Comparison of ENCODE assay signal across 1 worm cellular context in the genomic region with DNA sequence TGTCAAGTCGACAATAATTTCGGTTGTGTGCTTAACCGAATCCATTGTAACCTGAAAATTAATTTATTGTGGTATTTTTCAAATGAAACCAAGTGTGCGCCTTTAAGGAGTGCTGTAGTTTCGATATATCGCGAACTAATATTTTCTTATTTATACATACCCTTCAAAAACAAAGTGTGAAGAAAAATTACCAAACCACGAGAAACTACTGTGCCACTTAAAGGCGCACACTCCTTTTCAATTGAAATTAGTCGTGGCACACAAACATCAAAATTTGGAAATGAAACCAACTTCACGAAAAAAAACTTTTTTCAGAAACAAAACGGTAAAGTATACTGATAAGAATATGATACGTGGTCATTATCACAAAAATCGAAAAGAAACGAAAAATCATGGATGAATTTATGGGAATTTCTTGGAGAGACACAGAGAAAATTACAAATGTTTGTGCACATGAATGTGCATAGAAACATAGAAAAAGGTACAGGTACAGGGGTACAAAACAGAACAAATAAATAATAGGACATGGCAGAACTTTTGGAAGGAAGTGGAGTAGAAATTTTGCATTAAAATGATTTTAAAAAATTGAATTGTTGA.
TF ChIP-seq lines count a peak whose summit lies in the region.

Gene spl-1 (minus strand): TSS at position 51 of the 597 bp plus-strand sequence.

TF ChIP-seq in whole organism, L4 larva, 104 proteins besides CTCF, POLR2A, EP300 and RAD21 (continued from another document):
- no peak for TF ChIP-seq zip-2 (tag; optimal IDR thresholded peaks at IDR 0.05; lab: Kevin White, UChicago)
- peak; percentile 29 for TF ChIP-seq T20F7.1 (GFP tag; optimal IDR thresholded peaks at IDR 0.05; lab: Kevin White, UChicago)
- TF ChIP-seq egl-27 (tag; optimal IDR thresholded peaks at IDR 0.05; lab: Kevin White, UChicago), result no peak
- TF ChIP-seq nhr-11 (tag; optimal IDR thresholded peaks at IDR 0.05; lab: Kevin White, UChicago), result no peak
- no peak for TF ChIP-seq vab-7 (GFP tag; IDR thresholded peaks at IDR 0.05; lab: Robert Waterston, UW)
- no peak for TF ChIP-seq lir-3 (tag; optimal IDR thresholded peaks at IDR 0.05; lab: Kevin White, UChicago)
- TF ChIP-seq mep-1 (tag; optimal IDR thresholded peaks at IDR 0.05; lab: Kevin White, UChicago), result no peak
- no peak for TF ChIP-seq ZK546.5 (tag; optimal IDR thresholded peaks at IDR 0.05; lab: Kevin White, UChicago)
- no peak for TF ChIP-seq snpc-4 (tag; optimal IDR thresholded peaks at IDR 0.05; lab: Kevin White, UChicago)
- TF ChIP-seq fos-1 (tag; optimal IDR thresholded peaks at IDR 0.05; lab: Kevin White, UChicago), result no peak
- TF ChIP-seq gei-8 (GFP tag; optimal IDR thresholded peaks at IDR 0.05; lab: Kevin White, UChicago), result no peak
- no peak for TF ChIP-seq lin-39 (tag; optimal IDR thresholded peaks at IDR 0.05; lab: Kevin White, UChicago)
- no peak for TF ChIP-seq R02D3.7 (tag; optimal IDR thresholded peaks at IDR 0.05; lab: Kevin White, UChicago)
- TF ChIP-seq ceh-44 (GFP tag; IDR thresholded peaks at IDR 0.05; lab: Robert Waterston, UW), result no peak
- no peak for TF ChIP-seq ama-1 (optimal IDR thresholded peaks at IDR 0.05; lab: Kevin White, UChicago)
- no peak for TF ChIP-seq unc-130 (GFP tag; optimal IDR thresholded peaks at IDR 0.05; lab: Kevin White, UChicago)
- TF ChIP-seq php-3 (GFP tag; IDR thresholded peaks at IDR 0.05; lab: Robert Waterston, UW), result peak; percentile 66; the same call in 1 of the 2 replicates
- no peak for TF ChIP-seq F10B5.3 (tag; optimal IDR thresholded peaks at IDR 0.05; lab: Kevin White, UChicago)
- TF ChIP-seq Y48G9A.11 (GFP tag; IDR thresholded peaks at IDR 0.05; lab: Robert Waterston, UW), result no peak
- TF ChIP-seq F37D6.2 (tag; optimal IDR thresholded peaks at IDR 0.05; lab: Kevin White, UChicago), result no peak
- TF ChIP-seq egl-43 (GFP tag; IDR thresholded peaks at IDR 0.05; lab: Robert Waterston, UW), result no peak
- TF ChIP-seq nhr-102 (tag; optimal IDR thresholded peaks at IDR 0.05; lab: Kevin White, UChicago), result no peak
- TF ChIP-seq nhr-77 (tag; optimal IDR thresholded peaks at IDR 0.05; lab: Kevin White, UChicago), result peak; percentile 68
- no peak for TF ChIP-seq mxl-3 (GFP tag; optimal IDR thresholded peaks at IDR 0.05; lab: Kevin White, UChicago)
- TF ChIP-seq hmg-1.1 (GFP tag; IDR thresholded peaks at IDR 0.05; lab: Robert Waterston, UW), result no peak
- no peak for TF ChIP-seq ctbp-1 (GFP tag; IDR thresholded peaks at IDR 0.05; lab: Robert Waterston, UW)
- TF ChIP-seq zfp-2 (tag; optimal IDR thresholded peaks at IDR 0.05; lab: Kevin White, UChicago), result no peak
- no peak for TF ChIP-seq nhr-25 (tag; optimal IDR thresholded peaks at IDR 0.05; lab: Kevin White, UChicago; ENCODE audit: borderline replicate concordance, insufficient read depth)
- no peak for TF ChIP-seq spr-3 (GFP tag; optimal IDR thresholded peaks at IDR 0.05; lab: Kevin White, UChicago)
- TF ChIP-seq set-16 (GFP tag; IDR thresholded peaks at IDR 0.05; lab: Robert Waterston, UW), result no peak
- no peak for TF ChIP-seq nhr-42 (GFP tag; IDR thresholded peaks at IDR 0.05; lab: Robert Waterston, UW)
- TF ChIP-seq D1046.2 (GFP tag; IDR thresholded peaks at IDR 0.05; lab: Robert Waterston, UW), result no peak
- TF ChIP-seq saeg-2 (GFP tag; IDR thresholded peaks at IDR 0.05; lab: Robert Waterston, UW), result no peak
- TF ChIP-seq mdl-1 (tag; optimal IDR thresholded peaks at IDR 0.05; lab: Kevin White, UChicago), result no peak
- no peak for TF ChIP-seq nhr-76 (tag; optimal IDR thresholded peaks at IDR 0.05; lab: Kevin White, UChicago)
- TF ChIP-seq ces-1 (GFP tag; optimal IDR thresholded peaks at IDR 0.05; lab: Kevin White, UChicago), result no peak
- no peak for TF ChIP-seq daf-19 (GFP tag; conservative IDR thresholded peaks at IDR 0.05; lab: Robert Waterston, UW)
- no peak for TF ChIP-seq unc-62 (GFP tag; optimal IDR thresholded peaks at IDR 0.05 in 1 of 2; lab: Kevin White, UChicago)
- TF ChIP-seq unc-62 (tag; optimal IDR thresholded peaks at IDR 0.05; lab: Kevin White, UChicago), result no peak
- TF ChIP-seq skn-1 (tag; optimal IDR thresholded peaks at IDR 0.05; lab: Kevin White, UChicago), result no peak
- TF ChIP-seq tag-97 (GFP tag; IDR thresholded peaks at IDR 0.05; lab: Robert Waterston, UW), result no peak
- no peak for TF ChIP-seq dmd-9 (GFP tag; IDR thresholded peaks at IDR 0.05; lab: Robert Waterston, UW)
- no peak for TF ChIP-seq attf-4 (tag; optimal IDR thresholded peaks at IDR 0.05; lab: Kevin White, UChicago)
- no peak for TF ChIP-seq sdz-12 (GFP tag; optimal IDR thresholded peaks at IDR 0.05; lab: Kevin White, UChicago)
- no peak for TF ChIP-seq nhr-41 (GFP tag; IDR thresholded peaks at IDR 0.05; lab: Robert Waterston, UW)
- peak; percentile 46; the same call in 1 of the 2 replicates for TF ChIP-seq dmd-6 (GFP tag; IDR thresholded peaks at IDR 0.05; lab: Robert Waterston, UW)
- no peak for TF ChIP-seq ztf-7 (tag; optimal IDR thresholded peaks at IDR 0.05; lab: Kevin White, UChicago)
- no peak for TF ChIP-seq dpl-1 (GFP tag; optimal IDR thresholded peaks at IDR 0.05; lab: Kevin White, UChicago)
- no peak for TF ChIP-seq unc-39 (tag; optimal IDR thresholded peaks at IDR 0.05; lab: Kevin White, UChicago)
- no peak for TF ChIP-seq lin-15B (tag; optimal IDR thresholded peaks at IDR 0.05; lab: Kevin White, UChicago)
- TF ChIP-seq hlh-30 (tag; optimal IDR thresholded peaks at IDR 0.05; lab: Kevin White, UChicago; ENCODE audit: insufficient read depth), result no peak
- TF ChIP-seq Y5F2A.4 (GFP tag; optimal IDR thresholded peaks at IDR 0.05; lab: Kevin White, UChicago), result no peak
- no peak for TF ChIP-seq madf-5 (GFP tag; IDR thresholded peaks at IDR 0.05; lab: Robert Waterston, UW)
